Fruit fly (Drosophila melanogaster) whole organism, prepupa: ENCODE measurements around the gene Ada2a.

Experiments
- Blimp-1 ChIP-seq: fragments of 200-800 bp; sonication (Bioruptor generic); optimal IDR thresholded peaks from 3 replicates; lab custom pipeline; 2017; ENCODE audit warnings: missing biosample characterization, missing genetic modification characterization, mild to moderate bottlenecking, moderate library complexity, missing genetic modification reagents
- CG11294 ChIP-seq: fragments of 200-800 bp; sonication (Bioruptor generic); IDR thresholded peaks from 2 replicates; pipeline ENCODE4 v1.3.6; 2022; ENCODE audit warnings: missing biosample characterization, missing genetic modification characterization
- CG15336 ChIP-seq: fragments of 200-800 bp; sonication (Bioruptor generic); IDR thresholded peaks from 2 replicates; pipeline ENCODE4 v1.3.6; 2022; ENCODE audit warnings: missing biosample characterization, missing genetic modification characterization
- CG3919 ChIP-seq: fragments of 200-800 bp; sonication (Bioruptor generic); optimal IDR thresholded peaks from 3 replicates; lab custom pipeline; 2016; ENCODE audit warnings: missing biosample characterization, missing genetic modification characterization
- acj6 ChIP-seq: fragments of 200-800 bp; sonication (Bioruptor generic); optimal IDR thresholded peaks from 3 replicates; lab custom pipeline; 2016; ENCODE audit warnings: missing biosample characterization, missing genetic modification characterization
- dsx ChIP-seq: fragments of 200-800 bp; optimal IDR thresholded peaks from 3 replicates; lab custom pipeline; 2019; ENCODE audit warnings: missing biosample characterization, mild to moderate bottlenecking, missing genetic modification characterization, moderate library complexity; ENCODE audit not compliant: poor library complexity, severe bottlenecking
- esn ChIP-seq: fragments of 200-800 bp; sonication (Bioruptor generic); optimal IDR thresholded peaks from 2 replicates; lab custom pipeline; 2016; ENCODE audit warnings: missing biosample characterization, mild to moderate bottlenecking, missing genetic modification characterization, moderate library complexity

DNA sequence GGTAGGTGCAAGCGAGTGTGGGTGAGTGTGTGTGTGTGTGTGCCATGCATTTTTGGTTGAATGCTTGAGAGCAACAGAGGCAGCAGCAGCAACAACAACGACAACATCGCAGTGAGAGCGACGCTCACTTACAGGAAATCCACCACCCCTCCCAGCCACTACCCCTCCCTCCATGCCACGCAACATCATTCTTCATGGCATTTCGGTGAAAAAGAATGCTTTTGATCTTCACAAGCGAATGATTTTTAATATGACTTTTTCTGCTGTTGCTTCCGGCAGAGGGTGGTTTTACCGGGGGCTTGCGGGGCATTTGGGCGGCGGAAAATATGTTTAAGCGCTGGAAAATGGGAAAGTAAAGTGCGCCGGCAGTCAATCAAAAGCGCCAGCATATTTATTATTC, 6.3 kb upstream of the Ada2a start:
- TF ChIP-seq CG3919 (GFP tag; lab: Kevin White, UChicago) (no peak), esn (GFP tag; lab: Kevin White, UChicago) (no peak), dsx (GFP tag; lab: Kevin White, UChicago) (no peak), CG15336 (no peak), Blimp-1 (GFP tag; lab: Kevin White, UChicago) (no peak), acj6 (GFP tag; lab: Kevin White, UChicago) (no peak), CG11294 (GFP tag; lab: Robert Waterston, UW) (no peak)
